Worm (Caenorhabditis elegans): ENCODE results near the gene F40D4.12.

F40D4.12 gene

DNA sequence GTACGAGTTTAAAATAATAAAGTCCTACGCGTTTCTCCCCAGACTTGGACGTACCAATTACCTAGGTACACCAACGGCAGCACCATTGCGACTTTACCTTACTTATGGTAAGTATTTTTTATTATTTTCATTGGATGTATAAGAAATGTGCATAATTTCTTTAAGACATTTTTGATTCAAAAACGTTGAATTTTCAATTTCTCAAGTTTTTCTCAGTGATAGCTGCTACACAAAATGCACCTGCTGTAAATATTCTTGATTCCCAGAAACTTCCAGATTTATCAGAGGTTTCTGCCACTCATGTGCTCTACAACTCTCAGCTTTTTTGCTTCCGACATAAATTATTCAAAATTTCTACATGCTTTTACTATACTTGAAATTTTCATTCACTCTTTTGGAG is 22.4 kb downstream of the F40D4.12 start, which contains the start of gene srh-159:
TSS of gene srh-159 (plus strand) at position 301 of the 400 bp plus-strand sequence.
- TF ChIP-seq hlh-12 (tag; optimal IDR thresholded peaks at IDR 0.05) (no peak), ztf-18 (tag; optimal IDR thresholded peaks at IDR 0.05) (no peak), let-607 (tag; optimal IDR thresholded peaks at IDR 0.05) (no peak), ztf-28 (GFP tag; IDR thresholded peaks at IDR 0.05) (no peak), dox-1 (GFP tag; IDR thresholded peaks at IDR 0.05) (no peak), snpc-1.3 (tag; optimal IDR thresholded peaks at IDR 0.05; ENCODE audit: insufficient read depth) (no peak), ceh-79 (tag; optimal IDR thresholded peaks at IDR 0.05) (no peak), rcor-1 (GFP tag; IDR thresholded peaks at IDR 0.05) (no peak)

DNA sequence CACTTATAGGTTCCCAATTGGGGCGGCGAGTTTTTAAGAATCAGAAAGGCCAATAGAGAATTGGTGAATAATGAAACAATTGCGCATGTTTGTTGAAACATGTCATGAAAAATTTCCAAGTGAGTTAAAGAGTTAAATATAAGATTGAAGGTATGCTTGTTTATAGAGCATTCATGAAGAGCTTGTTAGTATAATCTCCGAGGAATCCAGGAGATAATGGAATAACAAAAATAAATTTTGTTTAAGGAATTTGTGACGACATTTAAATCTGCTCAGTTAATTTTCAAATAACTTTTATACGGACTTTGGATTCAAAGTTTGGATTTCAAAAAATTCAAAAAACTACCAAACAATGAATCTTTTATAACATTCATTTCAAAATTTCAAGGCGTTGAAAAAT is 30.7 kb downstream of the F40D4.12 start, which contains the start of gene str-199:
TSS of gene str-199 (minus strand) at position 101 of the 400 bp plus-strand sequence.
- TF ChIP-seq lin-54 (GFP tag; optimal IDR thresholded peaks at IDR 0.05), result no peak
- no peak for TF ChIP-seq ztf-22 (GFP tag; optimal IDR thresholded peaks at IDR 0.05)
- TF ChIP-seq snpc-4 (GFP tag; optimal IDR thresholded peaks at IDR 0.05), result no peak
- no peak for TF ChIP-seq snpc-4 (tag; optimal IDR thresholded peaks at IDR 0.05)
- TF ChIP-seq mel-28 (tag; optimal IDR thresholded peaks at IDR 0.05; ENCODE audit: borderline replicate concordance), result no peak
- no peak for TF ChIP-seq nhr-27 (tag; optimal IDR thresholded peaks at IDR 0.05)
- no peak for TF ChIP-seq Y56A3A.18 (GFP tag; IDR thresholded peaks at IDR 0.05)
- TF ChIP-seq bed-2 (GFP tag; IDR thresholded peaks at IDR 0.05), result no peak
- TF ChIP-seq rpc-1 (optimal IDR thresholded peaks at IDR 0.05), result no peak
- TF ChIP-seq rpc-1 (tag; optimal IDR thresholded peaks at IDR 0.05), result no peak
- TF ChIP-seq snpc-1.3 (tag; optimal IDR thresholded peaks at IDR 0.05; ENCODE audit: insufficient read depth), result no peak
- no peak for TF ChIP-seq attf-5 (GFP tag; optimal IDR thresholded peaks at IDR 0.05)
- TF ChIP-seq dpff-1 (tag; optimal IDR thresholded peaks at IDR 0.05), result no peak
- no peak for TF ChIP-seq rcor-1 (GFP tag; IDR thresholded peaks at IDR 0.05)
- no peak for TF ChIP-seq ztf-6 (GFP tag; IDR thresholded peaks at IDR 0.05)

- TF ChIP-seq ztf-22 (GFP tag; optimal IDR thresholded peaks at IDR 0.05) (no peak), somi-1 (GFP tag; optimal IDR thresholded peaks at IDR 0.05) (no peak), nfya-2 (GFP tag; IDR thresholded peaks at IDR 0.05) (no peak), egl-44 (GFP tag; IDR thresholded peaks at IDR 0.05) (no peak), F10E7.11 (tag; optimal IDR thresholded peaks at IDR 0.05) (no peak)
Measured at ce11 chrV:17192238-17192637, 32.6 kb downstream of the F40D4.12 start, which contains the start of gene srz-47. TSS of gene srz-47 (minus strand) at chrV:17192338.

ce11 chrV:17198926-17199325 is 39.3 kb downstream of the F40D4.12 start, which contains the start of gene srz-96:
TSS of gene srz-96 (plus strand) at chrV:17199226.
- TF ChIP-seq lin-40 (tag; optimal IDR thresholded peaks at IDR 0.05) (no peak), ceh-40 (GFP tag; IDR thresholded peaks at IDR 0.05) (no peak), attf-5 (GFP tag; optimal IDR thresholded peaks at IDR 0.05) (no peak), C06A6.2 (GFP tag; conservative IDR thresholded peaks at IDR 0.05) (no peak), athp-1 (tag; optimal IDR thresholded peaks at IDR 0.05) (no peak), F55B11.4 (tag; optimal IDR thresholded peaks at IDR 0.05; ENCODE audit: borderline replicate concordance, insufficient read depth) (no peak), hlh-26 (GFP tag; conservative IDR thresholded peaks at IDR 0.05) (no peak), nfya-2 (GFP tag; IDR thresholded peaks at IDR 0.05) (no peak)

DNA sequence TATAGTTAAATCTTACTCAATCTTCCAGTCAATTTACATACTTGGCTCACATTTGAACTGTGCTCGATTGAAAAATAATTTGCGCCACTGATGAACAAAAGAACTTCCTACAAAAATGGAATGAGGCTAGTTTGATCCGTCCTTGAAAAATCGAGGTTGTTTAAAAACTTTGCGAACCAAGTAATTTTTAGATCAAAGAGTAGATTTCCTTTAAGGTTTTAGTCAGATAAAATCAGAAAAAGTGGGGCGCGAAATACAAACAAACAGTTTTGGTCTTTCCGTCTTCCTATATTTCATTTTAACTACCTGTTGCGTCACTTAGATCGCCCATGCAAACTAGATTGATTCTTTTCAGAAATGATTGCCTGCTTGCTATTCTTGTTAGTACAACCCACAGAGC is 42.2 kb downstream of the F40D4.12 start, which contains the start of gene Y68A4A.10:
TSS of gene Y68A4A.10 (plus strand) at position 301 of the 400 bp plus-strand sequence.
- TF ChIP-seq snpc-4 (GFP tag; optimal IDR thresholded peaks at IDR 0.05), result no peak
- TF ChIP-seq snpc-4 (tag; optimal IDR thresholded peaks at IDR 0.05), result no peak
- TF ChIP-seq K12H6.12 (tag; optimal IDR thresholded peaks at IDR 0.05), result no peak
- TF ChIP-seq Y53F4B.3 (GFP tag; IDR thresholded peaks at IDR 0.05), result no peak
- no peak for TF ChIP-seq nhr-90 (tag; optimal IDR thresholded peaks at IDR 0.05)
- TF ChIP-seq him-1 (tag; optimal IDR thresholded peaks at IDR 0.05), result no peak
- TF ChIP-seq F33H1.4 (GFP tag; IDR thresholded peaks at IDR 0.05), result no peak
- no peak for TF ChIP-seq attf-6 (GFP tag; IDR thresholded peaks at IDR 0.05)
- TF ChIP-seq ztf-28 (GFP tag; IDR thresholded peaks at IDR 0.05), result no peak
- TF ChIP-seq ztf-18 (tag; optimal IDR thresholded peaks at IDR 0.05), result no peak
- TF ChIP-seq atf-7 (tag; optimal IDR thresholded peaks at IDR 0.05), result no peak
- TF ChIP-seq F22D6.2 (tag; optimal IDR thresholded peaks at IDR 0.05), result no peak
